Fruit fly (Drosophila melanogaster) whole organism, prepupa: Measurements from ENCODE around the gene CG17110.
A peak's percentile ranks its signal among the peaks of the same experiment; 100 is the strongest.

ENCODE experiments used
- Blimp-1 ChIP-seq: fragments of 200-800 bp; sonication (Bioruptor generic); optimal IDR thresholded peaks from 3 replicates; lab custom pipeline; 2017; ENCODE audit warnings: missing biosample characterization, missing genetic modification characterization, mild to moderate bottlenecking, moderate library complexity, missing genetic modification reagents
- CG10631 ChIP-seq: fragments of 200-800 bp; sonication (Bioruptor generic); optimal IDR thresholded peaks from 2 replicates; lab custom pipeline; 2016; ENCODE audit warnings: missing biosample characterization, missing genetic modification characterization
- CG11294 ChIP-seq: fragments of 200-800 bp; sonication (Bioruptor generic); IDR thresholded peaks from 2 replicates; pipeline ENCODE4 v1.3.6; 2022; ENCODE audit warnings: missing biosample characterization, missing genetic modification characterization
- CG16779 ChIP-seq: fragments of 200-800 bp; sonication (Bioruptor generic); optimal IDR thresholded peaks from 3 replicates; lab custom pipeline; 2017; ENCODE audit warnings: missing biosample characterization, mild to moderate bottlenecking, missing genetic modification characterization
- CG3032 ChIP-seq: fragments of 200-800 bp; optimal IDR thresholded peaks from 2 replicates; lab custom pipeline; 2019; ENCODE audit warnings: missing biosample characterization, mild to moderate bottlenecking, missing genetic modification characterization, moderate library complexity
- CG3919 ChIP-seq: fragments of 200-800 bp; sonication (Bioruptor generic); optimal IDR thresholded peaks from 3 replicates; lab custom pipeline; 2016; ENCODE audit warnings: missing biosample characterization, missing genetic modification characterization
- CG6276 ChIP-seq: fragments of 200-800 bp; sonication (Bioruptor generic); optimal IDR thresholded peaks from 2 replicates; lab custom pipeline; 2017; ENCODE audit warnings: missing biosample characterization, mild to moderate bottlenecking, missing genetic modification characterization
- CG6792 ChIP-seq: fragments of 200-800 bp; sonication (Bioruptor generic); optimal IDR thresholded peaks from 3 replicates; lab custom pipeline; 2016; ENCODE audit warnings: missing biosample characterization, missing genetic modification characterization
- CG6854 ChIP-seq: fragments of 200-800 bp; sonication (Bioruptor generic); optimal IDR thresholded peaks from 2 replicates; lab custom pipeline; 2017; ENCODE audit warnings: missing biosample characterization, mild to moderate bottlenecking, missing genetic modification characterization
- CG7368 ChIP-seq: fragments of 200-800 bp; sonication (Bioruptor generic); optimal IDR thresholded peaks from 3 replicates; lab custom pipeline; 2016; ENCODE audit warnings: missing biosample characterization, missing genetic modification characterization
- CG8119 ChIP-seq: fragments of 200-800 bp; sonication (Bioruptor generic); IDR thresholded peaks from 3 replicates; pipeline ENCODE4 v1.3.6; 2022; ENCODE audit warnings: missing biosample characterization, missing genetic modification characterization
- CG8632 ChIP-seq: fragments of 200-800 bp; sonication (Bioruptor generic); optimal IDR thresholded peaks from 3 replicates; lab custom pipeline; 2016; ENCODE audit warnings: missing biosample characterization, missing genetic modification characterization
- Ets96B ChIP-seq: fragments of 200-800 bp; optimal IDR thresholded peaks from 2 replicates; lab custom pipeline; 2019; ENCODE audit warnings: missing biosample characterization, mild to moderate bottlenecking, missing genetic modification characterization, moderate library complexity
- Hr38 ChIP-seq: sonication (Bioruptor generic); optimal IDR thresholded peaks from 2 replicates; lab custom pipeline; 2016; ENCODE audit warnings: missing biosample characterization, missing genetic modification characterization
- Hr39 ChIP-seq: fragments of 200-800 bp; sonication (Bioruptor generic); optimal IDR thresholded peaks from 2 replicates; lab custom pipeline; 2016; ENCODE audit warnings: missing biosample characterization, missing genetic modification characterization
- Lpt ChIP-seq: fragments of 200-800 bp; sonication (Bioruptor generic); optimal IDR thresholded peaks from 3 replicates; lab custom pipeline; 2016; ENCODE audit warnings: missing biosample characterization, missing genetic modification characterization
- Met ChIP-seq: fragments of 200-800 bp; sonication (Bioruptor generic); optimal IDR thresholded peaks from 3 replicates; lab custom pipeline; 2016; ENCODE audit warnings: missing biosample characterization, missing genetic modification characterization
- OdsH ChIP-seq: fragments of 200-800 bp; sonication (Bioruptor generic); optimal IDR thresholded peaks from 3 replicates; lab custom pipeline; 2016; ENCODE audit warnings: missing biosample characterization, missing genetic modification characterization
- Smox ChIP-seq: fragments of 200-800 bp; sonication (Bioruptor generic); optimal IDR thresholded peaks from 3 replicates; lab custom pipeline; 2016; ENCODE audit warnings: missing biosample characterization, missing genetic modification characterization
- Sox102F ChIP-seq: fragments of 200-800 bp; sonication (Bioruptor generic); optimal IDR thresholded peaks from 2 replicates; lab custom pipeline; 2016; ENCODE audit warnings: missing biosample characterization, mild to moderate bottlenecking, missing genetic modification characterization
- Sox15 ChIP-seq: fragments of 200-800 bp; sonication (Bioruptor generic); optimal IDR thresholded peaks from 3 replicates; lab custom pipeline; 2016; ENCODE audit warnings: missing biosample characterization, missing genetic modification characterization
- achi ChIP-seq: fragments of 200-800 bp; sonication (Bioruptor generic); optimal IDR thresholded peaks from 3 replicates; lab custom pipeline; 2016; ENCODE audit warnings: missing biosample characterization, missing genetic modification characterization
- dac ChIP-seq: fragments of 200-800 bp; sonication (Bioruptor generic); optimal IDR thresholded peaks from 2 replicates; lab custom pipeline; 2017; ENCODE audit warnings: missing biosample characterization, mild to moderate bottlenecking, missing genetic modification characterization
- dsx ChIP-seq: fragments of 200-800 bp; optimal IDR thresholded peaks from 3 replicates; lab custom pipeline; 2019; ENCODE audit warnings: missing biosample characterization, mild to moderate bottlenecking, missing genetic modification characterization, moderate library complexity; ENCODE audit not compliant: poor library complexity, severe bottlenecking
- esn ChIP-seq: fragments of 200-800 bp; sonication (Bioruptor generic); optimal IDR thresholded peaks from 2 replicates; lab custom pipeline; 2016; ENCODE audit warnings: missing biosample characterization, mild to moderate bottlenecking, missing genetic modification characterization, moderate library complexity
- fd59A ChIP-seq: fragments of 200-800 bp; sonication (Bioruptor generic); optimal IDR thresholded peaks from 2 replicates; lab custom pipeline; 2017; ENCODE audit warnings: missing biosample characterization, mild to moderate bottlenecking, missing genetic modification characterization, missing genetic modification reagents
- fkh ChIP-seq: fragments of 200-800 bp; sonication (Bioruptor generic); optimal IDR thresholded peaks from 3 replicates; lab custom pipeline; 2017; ENCODE audit warnings: missing biosample characterization, mild to moderate bottlenecking, missing genetic modification characterization, moderate library complexity
- lz ChIP-seq: fragments of 200-800 bp; sonication (Bioruptor generic); optimal IDR thresholded peaks from 3 replicates; lab custom pipeline; 2016; ENCODE audit warnings: missing biosample characterization, missing genetic modification characterization
- pdm3 ChIP-seq: fragments of 200-800 bp; sonication (Bioruptor generic); optimal IDR thresholded peaks from 3 replicates; lab custom pipeline; 2016; ENCODE audit warnings: missing biosample characterization, missing genetic modification characterization
- salr ChIP-seq, 2 experiments: fragments of 200-800 bp; sonication (Bioruptor generic); optimal IDR thresholded peaks; 3 replicates each; lab custom pipeline; 2016 to 2018; ENCODE audit warnings: missing biosample characterization in 2 of 2, missing genetic modification characterization in 2 of 2, mild to moderate bottlenecking in 1 of 2
- svp ChIP-seq: fragments of 200-800 bp; sonication (Bioruptor generic); peaks from one replicate; lab custom pipeline; 2016; ENCODE audit warnings: missing biosample characterization, missing genetic modification characterization
- vri ChIP-seq: fragments of 200-800 bp; sonication (Bioruptor generic); optimal IDR thresholded peaks from 3 replicates; lab custom pipeline; 2016; ENCODE audit warnings: missing biosample characterization, mild to moderate bottlenecking, missing genetic modification characterization

Gene CG17110

dm6 chr3R:23091586-23092228 is at the start of gene CG17110, which contains the start of gene CG6726:
CG17110 (plus strand) TSS chr3R:23091724.
CG6726 (plus strand) TSS chr3R:23091724.
- peak; percentile 4 for TF ChIP-seq CG6276 (GFP tag; lab: Kevin White, UChicago)
- TF ChIP-seq svp (GFP tag; lab: Kevin White, UChicago), result peak; percentile 97
- TF ChIP-seq fkh (GFP tag; lab: Kevin White, UChicago), result peak; percentile 72
- no peak for TF ChIP-seq CG10631 (GFP tag; lab: Kevin White, UChicago)
- TF ChIP-seq vri (GFP tag; lab: Kevin White, UChicago), result peak; percentile 30

- TF ChIP-seq Hr38 (GFP tag; lab: Kevin White, UChicago), result no peak
- TF ChIP-seq Ets96B, result no peak
- no peak for TF ChIP-seq CG7368 (GFP tag; lab: Kevin White, UChicago)
- no peak for TF ChIP-seq dsx (GFP tag; lab: Kevin White, UChicago)
- TF ChIP-seq Blimp-1 (GFP tag; lab: Kevin White, UChicago), result no peak
- TF ChIP-seq esn (GFP tag; lab: Kevin White, UChicago), result no peak
- no peak for TF ChIP-seq CG10631 (GFP tag; lab: Kevin White, UChicago)
- TF ChIP-seq lz (GFP tag; lab: Kevin White, UChicago), result no peak
These were observed 49.6 kb upstream of the CG17110 start, which contains the start of gene CG13838 for dm6 chr3R:23041941-23042340. CG13838 (plus strand) TSS chr3R:23042241.

- TF ChIP-seq CG3919 (GFP tag; lab: Kevin White, UChicago) (no peak), Lpt (no peak), pdm3 (no peak), CG10631 (GFP tag; lab: Kevin White, UChicago) (no peak), Sox102F (GFP tag; lab: Kevin White, UChicago) (no peak), vri (GFP tag; lab: Kevin White, UChicago) (no peak), CG6854 (no peak), CG6276 (GFP tag; lab: Kevin White, UChicago) (no peak), fd59A (GFP tag; lab: Kevin White, UChicago) (no peak), Sox15 (GFP tag; lab: Kevin White, UChicago) (no peak), lz (GFP tag; lab: Kevin White, UChicago) (no peak), achi (GFP tag; lab: Kevin White, UChicago) (no peak), CG3032 (no peak), Hr39 (GFP tag; lab: Kevin White, UChicago) (no peak)
- TF ChIP-seq, all 60 proteins: peak for 0
These were observed 48.7 kb upstream of the CG17110 start for dm6 chr3R:23042746-23043265.

- TF ChIP-seq Met (GFP tag; lab: Kevin White, UChicago) (no peak), CG6792 (GFP tag; lab: Kevin White, UChicago) (no peak), Smox (GFP tag; lab: Kevin White, UChicago) (no peak), dac (GFP tag; lab: Kevin White, UChicago) (no peak), Blimp-1 (GFP tag; lab: Kevin White, UChicago) (no peak), CG8119 (GFP tag; lab: Robert Waterston, UW) (no peak), fkh (GFP tag; lab: Kevin White, UChicago) (no peak), CG16779 (no peak), salr (GFP tag; optimal IDR thresholded peaks at IDR 0.05; lab: Kevin White, UChicago) (no peak), CG8632 (GFP tag; lab: Kevin White, UChicago) (no peak), CG11294 (GFP tag; lab: Robert Waterston, UW) (no peak), CG6854 (no peak), OdsH (GFP tag; lab: Kevin White, UChicago) (no peak), Lpt (no peak), pdm3 (no peak)
These were observed 47.8 kb upstream of the CG17110 start, which contains the start of gene CG13837 for dm6 chr3R:23043690-23044089. CG13837 (plus strand) TSS chr3R:23043990.
